Worm (Caenorhabditis elegans) whole organism, mixed stage, embryonic: ENCODE data around the gene nhx-1.
A peak's percentile ranks its signal among the peaks of the same experiment; 100 is the strongest.

Experiments used
- M03D4.4 ChIP-seq: sonication (generic microtip); optimal IDR thresholded peaks from 2 replicates; lab custom pipeline; 2017; ENCODE audit warnings: mild to moderate bottlenecking, missing genetic modification characterization, missing compliant biosample characterization
- bed-3 ChIP-seq: fragments of 200-800 bp; sonication (Bioruptor generic); optimal IDR thresholded peaks from 3 replicates; lab custom pipeline; 2018; ENCODE audit warnings: mild to moderate bottlenecking, missing genetic modification characterization, moderate library complexity, missing compliant biosample characterization
- blmp-1 ChIP-seq: fragments of 150-350 bp; optimal IDR thresholded peaks from 2 replicates; lab custom pipeline; 2014; ENCODE audit warnings: missing biosample characterization, missing genetic modification characterization
- ceh-39 ChIP-seq: fragments of 150-350 bp; optimal IDR thresholded peaks from 2 replicates; lab custom pipeline; 2014; ENCODE audit warnings: missing biosample characterization, missing genetic modification characterization
- ceh-43 ChIP-seq: fragments of 200-800 bp; sonication (Bioruptor generic); optimal IDR thresholded peaks from 2 replicates; lab custom pipeline; 2018; ENCODE audit warnings: mild to moderate bottlenecking, missing genetic modification characterization, moderate library complexity, missing compliant biosample characterization
- ceh-83 ChIP-seq: fragments of 200-800 bp; sonication (Bioruptor generic); optimal IDR thresholded peaks from 2 replicates; lab custom pipeline; 2018; ENCODE audit warnings: mild to moderate bottlenecking, missing genetic modification characterization, missing compliant biosample characterization
- ces-1 ChIP-seq: fragments of 150-350 bp; optimal IDR thresholded peaks from 2 replicates; lab custom pipeline; 2014; ENCODE audit warnings: missing biosample characterization, missing genetic modification reagents, missing genetic modification characterization
- cnd-1 ChIP-seq: fragments of 200-800 bp; sonication (Bioruptor generic); optimal IDR thresholded peaks from 2 replicates; lab custom pipeline; 2018; ENCODE audit warnings: mild to moderate bottlenecking, missing genetic modification characterization, missing compliant biosample characterization
- drap-1 ChIP-seq: fragments of 200-800 bp; sonication (Bioruptor generic); optimal IDR thresholded peaks from 3 replicates; lab custom pipeline; 2018; ENCODE audit warnings: mild to moderate bottlenecking, missing genetic modification characterization, missing compliant biosample characterization
- elt-1 ChIP-seq: sonication (generic microtip); optimal IDR thresholded peaks from 2 replicates; lab custom pipeline; 2017; ENCODE audit warnings: missing genetic modification characterization, mild to moderate bottlenecking, missing compliant biosample characterization, antibody characterized with exemption, moderate library complexity, borderline replicate concordance; ENCODE audit not compliant: insufficient read depth
- elt-3 ChIP-seq: fragments of 150-350 bp; optimal IDR thresholded peaks from 2 replicates; lab custom pipeline; 2014; ENCODE audit warnings: missing biosample characterization, missing genetic modification characterization
- flh-1 ChIP-seq: fragments of 200-800 bp; sonication (Bioruptor generic); optimal IDR thresholded peaks from 2 replicates; lab custom pipeline; 2018; ENCODE audit warnings: mild to moderate bottlenecking, missing genetic modification characterization, moderate library complexity, missing compliant biosample characterization
- ham-2 ChIP-seq: fragments of 200-800 bp; sonication (Bioruptor generic); optimal IDR thresholded peaks from 2 replicates; lab custom pipeline; 2018; ENCODE audit warnings: mild to moderate bottlenecking, missing genetic modification characterization, missing compliant biosample characterization
- hlh-1 ChIP-seq: fragments of 150-350 bp; optimal IDR thresholded peaks from 2 replicates; lab custom pipeline; 2014; ENCODE audit warnings: missing biosample characterization, missing genetic modification reagents, missing genetic modification characterization
- lin-13 ChIP-seq: fragments of 150-350 bp; optimal IDR thresholded peaks from 2 replicates; lab custom pipeline; 2014; ENCODE audit warnings: missing biosample characterization, missing genetic modification characterization
- lin-32 ChIP-seq: fragments of 200-800 bp; sonication (Bioruptor generic); optimal IDR thresholded peaks from 2 replicates; lab custom pipeline; 2018; ENCODE audit warnings: mild to moderate bottlenecking, missing genetic modification characterization, missing compliant biosample characterization
- lsy-2 ChIP-seq: fragments of 150-350 bp; optimal IDR thresholded peaks from 2 replicates; lab custom pipeline; 2014; ENCODE audit warnings: missing biosample characterization, missing genetic modification characterization
- mab-5 ChIP-seq: fragments of 150-350 bp; optimal IDR thresholded peaks from 2 replicates; lab custom pipeline; 2014; ENCODE audit warnings: missing biosample characterization, missing genetic modification characterization
- mep-1 ChIP-seq: fragments of 150-350 bp; optimal IDR thresholded peaks from 2 replicates; lab custom pipeline; 2017; ENCODE audit warnings: missing biosample characterization, missing genetic modification reagents, missing genetic modification characterization, inconsistent platforms
- mls-2 ChIP-seq: sonication (generic microtip); optimal IDR thresholded peaks from 2 replicates; lab custom pipeline; 2016; ENCODE audit warnings: mild to moderate bottlenecking, missing genetic modification characterization, moderate library complexity, missing compliant biosample characterization
- nhr-12 ChIP-seq: fragments of 150-350 bp; optimal IDR thresholded peaks from 2 replicates; lab custom pipeline; 2014; ENCODE audit warnings: missing biosample characterization, missing genetic modification characterization
- nhr-2 ChIP-seq: fragments of 150-350 bp; optimal IDR thresholded peaks from 2 replicates; lab custom pipeline; 2014; ENCODE audit warnings: missing biosample characterization, missing genetic modification characterization
- nhr-28 ChIP-seq: fragments of 150-350 bp; optimal IDR thresholded peaks from 2 replicates; lab custom pipeline; 2014; ENCODE audit warnings: missing biosample characterization, missing genetic modification characterization
- nhr-76 ChIP-seq: sonication (generic microtip); optimal IDR thresholded peaks from 2 replicates; lab custom pipeline; 2017; ENCODE audit warnings: missing biosample characterization, missing genetic modification characterization
- pha-4 ChIP-seq: fragments of 150-350 bp; optimal IDR thresholded peaks from 2 replicates; lab custom pipeline; 2018; ENCODE audit warnings: missing biosample characterization, missing genetic modification reagents, missing genetic modification characterization
- sem-2 ChIP-seq: fragments of 200-800 bp; sonication (Bioruptor generic); optimal IDR thresholded peaks from 2 replicates; lab custom pipeline; 2018; ENCODE audit warnings: mild to moderate bottlenecking, missing genetic modification characterization, missing compliant biosample characterization
- snpc-4 ChIP-seq: fragments of 150-350 bp; optimal IDR thresholded peaks from 2 replicates; lab custom pipeline; 2014; ENCODE audit warnings: missing biosample characterization, missing genetic modification characterization
- sptf-1 ChIP-seq: sonication (generic microtip); optimal IDR thresholded peaks from 2 replicates; lab custom pipeline; 2017; ENCODE audit warnings: mild to moderate bottlenecking, missing genetic modification characterization, moderate library complexity, missing compliant biosample characterization
- tbx-8 ChIP-seq: fragments of 200-800 bp; sonication (Bioruptor generic); optimal IDR thresholded peaks from 2 replicates; lab custom pipeline; 2018; ENCODE audit warnings: mild to moderate bottlenecking, missing genetic modification characterization, moderate library complexity, missing compliant biosample characterization
- unc-120 ChIP-seq: sonication (generic microtip); optimal IDR thresholded peaks from 2 replicates; lab custom pipeline; 2017; ENCODE audit warnings: missing genetic modification characterization, missing compliant biosample characterization; ENCODE audit not compliant: poor library complexity, severe bottlenecking
- unc-39 ChIP-seq: fragments of 150-350 bp; optimal IDR thresholded peaks from 2 replicates; lab custom pipeline; 2014; ENCODE audit warnings: missing biosample characterization, missing genetic modification characterization
- unc-62 ChIP-seq: fragments of 150-350 bp; optimal IDR thresholded peaks from 2 replicates; lab custom pipeline; 2014; ENCODE audit warnings: missing biosample characterization, missing genetic modification reagents, missing genetic modification characterization
- zip-8 ChIP-seq: fragments of 150-350 bp; optimal IDR thresholded peaks from 2 replicates; lab custom pipeline; 2014; ENCODE audit warnings: missing biosample characterization, missing genetic modification characterization
- ztf-11 ChIP-seq: fragments of 150-350 bp; optimal IDR thresholded peaks from 2 replicates; lab custom pipeline; 2014; ENCODE audit warnings: missing biosample characterization, missing genetic modification characterization

nhx-1 gene

DNA sequence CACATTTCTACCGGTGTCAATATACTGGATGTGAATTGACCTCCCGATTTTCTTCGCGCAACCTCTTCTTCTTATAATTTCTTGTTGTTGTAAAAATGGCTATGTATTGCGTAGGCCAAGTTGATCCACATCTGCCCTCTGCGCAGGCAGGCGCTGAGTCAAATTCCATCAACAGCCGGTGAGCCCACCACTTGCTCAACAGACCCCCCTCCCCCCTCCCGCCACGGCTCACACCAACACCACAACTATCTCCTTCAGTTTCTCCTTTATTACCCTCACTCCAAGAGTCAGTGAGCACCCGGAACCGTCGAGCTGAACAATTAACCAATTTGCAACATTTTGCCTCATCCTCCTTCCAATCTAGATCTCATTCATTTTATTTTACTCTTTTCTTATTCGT lies 27.4 kb downstream of the nhx-1 start:
- TF ChIP-seq unc-39 (no peak), hlh-1 (tag; lab: Kevin White, UChicago) (peak; percentile 72), lin-32 (GFP tag; lab: Kevin White, UChicago) (no peak), unc-120 (no peak), drap-1 (GFP tag; lab: Kevin White, UChicago) (no peak), pha-4 (tag; lab: Kevin White, UChicago) (no peak), flh-1 (GFP tag; lab: Kevin White, UChicago) (no peak), unc-62 (GFP tag; lab: Kevin White, UChicago) (no peak), nhr-12 (tag; lab: Kevin White, UChicago) (no peak), ces-1 (peak; percentile 28), zip-8 (tag; lab: Kevin White, UChicago) (no peak), M03D4.4 (no peak), mab-5 (tag; lab: Kevin White, UChicago) (no peak), mep-1 (no peak), mls-2 (tag; lab: Kevin White, UChicago) (no peak), tbx-8 (no peak)

DNA sequence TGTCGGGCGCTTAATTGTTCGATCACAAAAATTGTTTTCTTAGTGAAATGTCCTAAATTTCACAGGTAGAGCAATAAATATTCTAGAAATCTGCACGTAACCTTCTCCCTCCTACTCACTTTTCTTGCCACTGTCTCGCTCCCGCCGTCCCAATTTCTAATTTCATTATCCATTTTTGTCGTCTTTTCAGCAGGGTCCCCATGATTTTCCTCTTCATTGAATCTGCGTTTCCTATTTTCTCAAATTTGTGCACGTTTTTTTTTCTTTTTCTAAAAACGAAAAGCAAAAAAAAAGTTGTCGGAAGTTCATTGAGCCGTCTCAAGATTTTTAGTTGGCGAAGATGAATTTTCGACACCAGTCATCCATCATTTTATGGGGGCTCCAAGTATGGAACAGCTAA lies 29.5 kb downstream of the nhx-1 start:
- TF ChIP-seq nhr-2 = no peak
- TF ChIP-seq pha-4 (tag; lab: Kevin White, UChicago) = no peak
- TF ChIP-seq unc-62 (GFP tag; lab: Kevin White, UChicago) = no peak
- no peak for TF ChIP-seq bed-3
- TF ChIP-seq ztf-11 (tag; lab: Kevin White, UChicago) = no peak
- TF ChIP-seq unc-120 = no peak
- no peak for TF ChIP-seq ces-1
- TF ChIP-seq flh-1 (GFP tag; lab: Kevin White, UChicago) = no peak
- TF ChIP-seq nhr-12 (tag; lab: Kevin White, UChicago) = no peak
- no peak for TF ChIP-seq M03D4.4
- TF ChIP-seq ham-2 (GFP tag; lab: Kevin White, UChicago) = no peak
- no peak for TF ChIP-seq hlh-1 (tag; lab: Kevin White, UChicago)
- no peak for TF ChIP-seq ceh-83 (GFP tag; lab: Kevin White, UChicago)

ce11 chrX:16049573-16049972 lies 32.7 kb downstream of the nhx-1 start, which contains the start of gene cpd-2:
Gene cpd-2 (plus strand): TSS chrX:16049873.
- TF ChIP-seq drap-1 (GFP tag; lab: Kevin White, UChicago) (no peak), lsy-2 (no peak), lin-13 (tag; lab: Kevin White, UChicago) (no peak), sem-2 (GFP tag; lab: Kevin White, UChicago) (no peak), snpc-4 (tag; lab: Kevin White, UChicago) (no peak), sptf-1 (tag; lab: Kevin White, UChicago) (no peak), nhr-28 (tag; lab: Kevin White, UChicago) (no peak), elt-1 (no peak), ztf-11 (tag; lab: Kevin White, UChicago) (no peak), mls-2 (tag; lab: Kevin White, UChicago) (no peak), unc-39 (no peak), unc-62 (GFP tag; lab: Kevin White, UChicago) (no peak), zip-8 (tag; lab: Kevin White, UChicago) (no peak), unc-120 (no peak), ham-2 (GFP tag; lab: Kevin White, UChicago) (no peak), elt-3 (tag; lab: Kevin White, UChicago) (no peak), M03D4.4 (no peak), nhr-76 (tag; lab: Kevin White, UChicago) (no peak)
- TF ChIP-seq, all 35 proteins: peak for 0

ce11 chrX:16055245-16055644 lies 38.3 kb downstream of the nhx-1 start, which contains the start of gene T27A8.7:
Gene T27A8.7 (plus strand): TSS chrX:16055545.
- TF ChIP-seq bed-3 (no peak), mab-5 (tag; lab: Kevin White, UChicago) (no peak), snpc-4 (tag; lab: Kevin White, UChicago) (no peak), elt-3 (tag; lab: Kevin White, UChicago) (no peak), sem-2 (GFP tag; lab: Kevin White, UChicago) (no peak), lin-13 (tag; lab: Kevin White, UChicago) (no peak), unc-39 (no peak), ceh-43 (GFP tag; lab: Kevin White, UChicago) (no peak), unc-120 (no peak), mls-2 (tag; lab: Kevin White, UChicago) (no peak), ceh-39 (no peak), ceh-83 (GFP tag; lab: Kevin White, UChicago) (no peak), elt-1 (no peak), sptf-1 (tag; lab: Kevin White, UChicago) (no peak), blmp-1 (tag; lab: Kevin White, UChicago) (no peak), cnd-1 (tag; lab: Kevin White, UChicago) (no peak), unc-62 (GFP tag; lab: Kevin White, UChicago) (no peak), nhr-28 (tag; lab: Kevin White, UChicago) (no peak), ham-2 (GFP tag; lab: Kevin White, UChicago) (no peak), zip-8 (tag; lab: Kevin White, UChicago) (no peak)
